Worm (Caenorhabditis elegans): ENCODE results near the gene ubc-19.
A peak's percentile ranks its signal among the peaks of the same experiment; 100 is the strongest.

- TF ChIP-seq elt-3 (tag; optimal IDR thresholded peaks at IDR 0.05) (peak in 1 of 3 experiments; percentile 8), lin-15B (tag; optimal IDR thresholded peaks at IDR 0.05) (no peak), nhr-76 (tag; optimal IDR thresholded peaks at IDR 0.05) (no peak), nhr-11 (tag; optimal IDR thresholded peaks at IDR 0.05) (no peak), jun-1 (tag; optimal IDR thresholded peaks at IDR 0.05) (no peak), unc-62 (GFP tag; optimal IDR thresholded peaks at IDR 0.05) (no peak), zag-1 (tag; optimal IDR thresholded peaks at IDR 0.05) (no peak), nhr-67 (tag; optimal IDR thresholded peaks at IDR 0.05) (no peak)
Measured at ce11 chrV:18639601-18640354, 49.8 kb downstream of the ubc-19 start, which contains the start of gene egas-1.
